Fruit fly (Drosophila melanogaster): ENCODE data around the gene Mkrn1.

DNA sequence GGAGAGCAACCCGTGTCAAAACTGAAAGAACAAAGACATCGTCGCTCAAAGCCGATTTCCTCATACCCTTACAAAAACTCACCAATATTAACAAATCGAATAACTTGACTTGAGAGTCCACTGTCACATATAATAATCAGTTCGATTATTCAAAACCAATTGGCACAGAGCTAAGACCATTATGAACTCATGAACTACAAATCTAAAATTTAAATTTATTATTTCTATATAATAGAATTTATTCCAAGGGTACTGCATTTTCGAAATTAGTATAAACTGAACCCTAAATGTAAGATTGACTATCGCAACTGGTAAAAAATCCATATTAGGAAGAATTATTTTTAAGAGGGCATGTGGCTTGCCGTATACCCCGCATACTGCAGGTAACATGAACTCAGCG lies 48.5 kb upstream of the Mkrn1 start:
- TF ChIP-seq CG12071 (GFP tag; optimal IDR thresholded peaks at IDR 0.05) (no peak), gcm (GFP tag; optimal IDR thresholded peaks at IDR 0.05) (no peak), Side (GFP tag; optimal IDR thresholded peaks at IDR 0.05) (no peak), CG32767 (GFP tag; IDR thresholded peaks at IDR 0.05) (no peak), klu (GFP tag; IDR thresholded peaks at IDR 0.05) (no peak), CG9876 (GFP tag; optimal IDR thresholded peaks at IDR 0.05) (no peak), CG11696 (GFP tag; IDR thresholded peaks at IDR 0.05) (no peak), Sox102F (GFP tag; optimal IDR thresholded peaks at IDR 0.05) (no peak), CG3407 (GFP tag; optimal IDR thresholded peaks at IDR 0.05) (no peak), CG10959 (GFP tag; IDR thresholded peaks at IDR 0.05) (no peak), ftz-f1 (GFP tag; optimal IDR thresholded peaks at IDR 0.05) (no peak), hth (optimal IDR thresholded peaks at IDR 0.05) (no peak)

Measured in whole organism, embryonic.